Fruit fly (Drosophila melanogaster): ENCODE data around the gene Srrm1.
A peak's percentile ranks its signal among the peaks of the same experiment; 100 is the strongest.

Srrm1 gene

dm6 chr3L:13040849-13041248, 4.2 kb downstream of the Srrm1 start (continued):
- TF ChIP-seq Dp (GFP tag; optimal IDR thresholded peaks at IDR 0.05), result peak; percentile 91
- TF ChIP-seq Hr3 (GFP tag; optimal IDR thresholded peaks at IDR 0.05), result no peak
- no peak for TF ChIP-seq fd3F (GFP tag; optimal IDR thresholded peaks at IDR 0.05)
- TF ChIP-seq Dbx (GFP tag; IDR thresholded peaks at IDR 0.05), result no peak
- peak; percentile 47 for TF ChIP-seq stwl (tag; optimal IDR thresholded peaks at IDR 0.05)
- TF ChIP-seq chif (GFP tag; optimal IDR thresholded peaks at IDR 0.05), result no peak
- no peak for TF ChIP-seq grn (GFP tag; optimal IDR thresholded peaks at IDR 0.05)
- TF ChIP-seq CG9727 (GFP tag; optimal IDR thresholded peaks at IDR 0.05), result no peak
- TF ChIP-seq aop (GFP tag; IDR thresholded peaks at IDR 0.05), result no peak
- no peak for TF ChIP-seq NK7.1 (GFP tag; optimal IDR thresholded peaks at IDR 0.05)
- TF ChIP-seq CG6272 (GFP tag; IDR thresholded peaks at IDR 0.05), result no peak
- TF ChIP-seq CG14050 (GFP tag; IDR thresholded peaks at IDR 0.05), result no peak
- TF ChIP-seq CG8281 (tag; optimal IDR thresholded peaks at IDR 0.05), result no peak
- TF ChIP-seq crol (GFP tag; IDR thresholded peaks at IDR 0.05), result no peak
- no peak for TF ChIP-seq unc-4 (GFP tag; IDR thresholded peaks at IDR 0.05; ENCODE audit: partially characterized antibody)
- peak; percentile 40; the same call in 1 of the 2 replicates for TF ChIP-seq CG32767 (GFP tag; IDR thresholded peaks at IDR 0.05)
- TF ChIP-seq h (optimal IDR thresholded peaks at IDR 0.05), result no peak
- TF ChIP-seq CG11560 (tag; IDR thresholded peaks at IDR 0.05), result no peak
- TF ChIP-seq CG12391 (tag; optimal IDR thresholded peaks at IDR 0.05), result no peak
- TF ChIP-seq Max (GFP tag; optimal IDR thresholded peaks at IDR 0.05), result no peak
- TF ChIP-seq CG30403 (GFP tag; optimal IDR thresholded peaks at IDR 0.05), result no peak
- no peak for TF ChIP-seq CG10543 (GFP tag; optimal IDR thresholded peaks at IDR 0.05)
- TF ChIP-seq Neu2 (GFP tag; optimal IDR thresholded peaks at IDR 0.05; ENCODE audit: borderline replicate concordance), result no peak
- no peak for TF ChIP-seq slou (GFP tag; optimal IDR thresholded peaks at IDR 0.05)
- no peak for TF ChIP-seq dimm (GFP tag; IDR thresholded peaks at IDR 0.05)
- TF ChIP-seq lov (optimal IDR thresholded peaks at IDR 0.05), result no peak
- no peak for TF ChIP-seq lov (GFP tag; IDR thresholded peaks at IDR 0.05)
- TF ChIP-seq CG2116 (GFP tag; optimal IDR thresholded peaks at IDR 0.05), result peak; percentile 97
- no peak for TF ChIP-seq HLH3B (GFP tag; IDR thresholded peaks at IDR 0.05)
- TF ChIP-seq bbx (GFP tag; IDR thresholded peaks at IDR 0.05; ENCODE audit: partially characterized antibody), result peak; percentile 18; the same call in 1 of the 2 replicates
- TF ChIP-seq CG12769 (tag; optimal IDR thresholded peaks at IDR 0.05), result no peak
- TF ChIP-seq CG7928 (GFP tag; optimal IDR thresholded peaks at IDR 0.05), result peak; percentile 86
- TF ChIP-seq Scr (GFP tag; IDR thresholded peaks at IDR 0.05; ENCODE audit: partially characterized antibody), result no peak
- TF ChIP-seq H2.0 (GFP tag; IDR thresholded peaks at IDR 0.05), result no peak
- TF ChIP-seq NC2β (GFP tag; optimal IDR thresholded peaks at IDR 0.05), result no peak
- TF ChIP-seq D19A (tag; optimal IDR thresholded peaks at IDR 0.05), result peak; percentile 62
- no peak for TF ChIP-seq CG10959 (GFP tag; IDR thresholded peaks at IDR 0.05)
- TF ChIP-seq HLH4C (GFP tag; IDR thresholded peaks at IDR 0.05; ENCODE audit: partially characterized antibody), result no peak
- 0 out of 2 replicates have a peak, but pooled peaks have one; percentile 5 for TF ChIP-seq ssp (GFP tag; IDR thresholded peaks at IDR 0.05)
- 0 out of 4 replicates have a peak, but pooled peaks have one; percentile 11 for TF ChIP-seq Dll (GFP tag; IDR thresholded peaks at IDR 0.05; ENCODE audit: partially characterized antibody)
- TF ChIP-seq Adf1 (GFP tag; IDR thresholded peaks at IDR 0.05), result no peak
- TF ChIP-seq MTF-1 (GFP tag; optimal IDR thresholded peaks at IDR 0.05; ENCODE audit: borderline replicate concordance), result no peak
- no peak for TF ChIP-seq insv (GFP tag; optimal IDR thresholded peaks at IDR 0.05)
- TF ChIP-seq ranshi (GFP tag; IDR thresholded peaks at IDR 0.05), result no peak
- TF ChIP-seq salm (tag; optimal IDR thresholded peaks at IDR 0.05), result no peak
- no peak for TF ChIP-seq sug (tag; optimal IDR thresholded peaks at IDR 0.05)
- TF ChIP-seq CG1024 (GFP tag; IDR thresholded peaks at IDR 0.05), result no peak
- TF ChIP-seq trem (tag; optimal IDR thresholded peaks at IDR 0.05), result peak; percentile 25
- TF ChIP-seq row (GFP tag; IDR thresholded peaks at IDR 0.05), result no peak
- TF ChIP-seq Gsc (GFP tag; IDR thresholded peaks at IDR 0.05), result no peak
- TF ChIP-seq CG33557 (GFP tag; optimal IDR thresholded peaks at IDR 0.05), result no peak
- TF ChIP-seq Dad (GFP tag; optimal IDR thresholded peaks at IDR 0.05), result no peak
